Fruit fly (Drosophila melanogaster) whole organism, embryonic: ENCODE measurements around the gene CG4629.
A peak's percentile ranks its signal among the peaks of the same experiment; 100 is the strongest.

Source experiments
- Aef1 ChIP-seq: fragments of 200-800 bp; sonication (Bioruptor generic); IDR thresholded peaks from 3 replicates; pipeline ENCODE4 v1.3.6; 2022; ENCODE audit warnings: missing biosample characterization, missing genetic modification characterization
- Atf-2 ChIP-seq: fragments of 200-800 bp; sonication (Bioruptor generic); optimal IDR thresholded peaks from 2 replicates; lab custom pipeline; 2016; ENCODE audit warnings: missing biosample characterization, missing genetic modification characterization
- Bdp1 ChIP-seq: fragments of 200-800 bp; sonication (Bioruptor generic); optimal IDR thresholded peaks from 3 replicates; lab custom pipeline; 2016; ENCODE audit warnings: missing biosample characterization, missing genetic modification characterization
- CG10147 ChIP-seq: fragments of 200-800 bp; sonication (Bioruptor generic); optimal IDR thresholded peaks from 2 replicates; lab custom pipeline; 2019; ENCODE audit warnings: missing biosample characterization, mild to moderate bottlenecking, missing genetic modification characterization, moderate library complexity
- CG10267 ChIP-seq: fragments of 200-800 bp; sonication (Bioruptor generic); optimal IDR thresholded peaks from 2 replicates; lab custom pipeline; 2018; ENCODE audit warnings: missing biosample characterization, mild to moderate bottlenecking, missing genetic modification characterization, moderate library complexity
- CG10431 ChIP-seq: fragments of 200-800 bp; sonication (Bioruptor generic); optimal IDR thresholded peaks from 3 replicates; lab custom pipeline; 2018; ENCODE audit warnings: missing biosample characterization, mild to moderate bottlenecking, missing genetic modification characterization
- CG10462 ChIP-seq: fragments of 200-800 bp; sonication (Bioruptor generic); optimal IDR thresholded peaks from 2 replicates; lab custom pipeline; 2016; ENCODE audit warnings: missing biosample characterization, missing genetic modification characterization
- CG13424 ChIP-seq: fragments of 200-800 bp; sonication (Bioruptor generic); optimal IDR thresholded peaks from 2 replicates; lab custom pipeline; 2019; ENCODE audit warnings: missing biosample characterization, mild to moderate bottlenecking, missing genetic modification characterization, moderate library complexity
- CG14667 ChIP-seq: fragments of 200-800 bp; sonication (Bioruptor generic); IDR thresholded peaks from 2 replicates; pipeline ENCODE4 v1.3.6; 2022; ENCODE audit warnings: missing biosample characterization, missing genetic modification characterization
- CG14860 ChIP-seq: fragments of 200-800 bp; sonication (Bioruptor generic); IDR thresholded peaks from 3 replicates; pipeline ENCODE4 v1.3.6; 2022; ENCODE audit warnings: missing biosample characterization, missing genetic modification characterization; ENCODE audit not compliant: partially characterized antibody
- CG1602 ChIP-seq: fragments of 200-800 bp; sonication (Bioruptor generic); optimal IDR thresholded peaks from 3 replicates; lab custom pipeline; 2016; ENCODE audit warnings: missing biosample characterization, missing genetic modification characterization
- CG16863 ChIP-seq: fragments of 200-800 bp; sonication (Bioruptor generic); optimal IDR thresholded peaks from 3 replicates; lab custom pipeline; 2016; ENCODE audit warnings: missing biosample characterization, missing genetic modification characterization
- CG2129 ChIP-seq: fragments of 200-800 bp; sonication (Bioruptor generic); IDR thresholded peaks from 2 replicates; pipeline ENCODE4 v1.3.6; 2022; ENCODE audit warnings: missing biosample characterization, missing genetic modification characterization; ENCODE audit not compliant: partially characterized antibody
- CG32767 ChIP-seq: fragments of 200-800 bp; sonication (Bioruptor generic); IDR thresholded peaks from 2 replicates; pipeline ENCODE4 v1.3.6; 2022; ENCODE audit warnings: missing biosample characterization, missing genetic modification characterization
- CG3838 ChIP-seq: fragments of 200-800 bp; sonication (Bioruptor generic); optimal IDR thresholded peaks from 3 replicates; lab custom pipeline; 2016; ENCODE audit warnings: missing biosample characterization, missing genetic modification characterization
- CG6765 ChIP-seq: fragments of 200-800 bp; sonication (Bioruptor generic); optimal IDR thresholded peaks from 3 replicates; lab custom pipeline; 2017; ENCODE audit warnings: missing biosample characterization, mild to moderate bottlenecking, missing genetic modification characterization
- CG7357 ChIP-seq: fragments of 200-800 bp; sonication (Bioruptor generic); IDR thresholded peaks from 3 replicates; pipeline ENCODE4 v1.3.6; 2022; ENCODE audit warnings: missing biosample characterization, missing genetic modification characterization
- CG7928 ChIP-seq: fragments of 200-800 bp; sonication (Bioruptor generic); optimal IDR thresholded peaks from 2 replicates; lab custom pipeline; 2017; ENCODE audit warnings: missing biosample characterization, mild to moderate bottlenecking, missing genetic modification characterization
- CG9215 ChIP-seq: fragments of 200-800 bp; sonication (Bioruptor generic); IDR thresholded peaks from 2 replicates; pipeline ENCODE4 v1.3.6; 2022; ENCODE audit warnings: missing biosample characterization, missing genetic modification characterization
- CG9876 ChIP-seq: fragments of 200-800 bp; sonication (Bioruptor generic); optimal IDR thresholded peaks from 2 replicates; lab custom pipeline; 2016; ENCODE audit warnings: missing biosample characterization, missing genetic modification characterization
- Camta ChIP-seq: fragments of 200-800 bp; sonication (Bioruptor generic); optimal IDR thresholded peaks from 2 replicates; lab custom pipeline; 2016; ENCODE audit warnings: missing biosample characterization, missing genetic modification characterization
- CrebB ChIP-seq: fragments of 200-800 bp; sonication (Bioruptor generic); optimal IDR thresholded peaks from 3 replicates; lab custom pipeline; 2018; ENCODE audit warnings: missing biosample characterization, mild to moderate bottlenecking, missing genetic modification characterization
- D19B ChIP-seq: fragments of 200-800 bp; sonication (Bioruptor generic); optimal IDR thresholded peaks from 2 replicates; lab custom pipeline; 2017; ENCODE audit warnings: missing biosample characterization, mild to moderate bottlenecking, missing genetic modification characterization
- Deaf1 ChIP-seq: fragments of 200-800 bp; optimal IDR thresholded peaks from 3 replicates; lab custom pipeline; 2019; ENCODE audit warnings: missing biosample characterization, mild to moderate bottlenecking, missing genetic modification characterization, moderate library complexity
- Fer1 ChIP-seq: fragments of 200-800 bp; sonication (Bioruptor generic); optimal IDR thresholded peaks from 2 replicates; lab custom pipeline; 2017; ENCODE audit warnings: missing biosample characterization, mild to moderate bottlenecking, missing genetic modification characterization
- Lim3 ChIP-seq: fragments of 200-800 bp; sonication (Bioruptor generic); IDR thresholded peaks from 2 replicates; pipeline ENCODE4 v1.3.6; 2022; ENCODE audit warnings: missing biosample characterization, missing genetic modification characterization
- MTF-1 ChIP-seq: fragments of 200-800 bp; sonication (Bioruptor generic); optimal IDR thresholded peaks from 2 replicates; lab custom pipeline; 2018; ENCODE audit warnings: missing biosample characterization, mild to moderate bottlenecking, missing genetic modification characterization, borderline replicate concordance
- NfI ChIP-seq: fragments of 200-800 bp; sonication (Bioruptor generic); optimal IDR thresholded peaks from 3 replicates; lab custom pipeline; 2018; ENCODE audit warnings: missing biosample characterization, mild to moderate bottlenecking, missing genetic modification characterization, moderate library complexity
- abd-A ChIP-seq: fragments of 200-800 bp; sonication (Bioruptor generic); optimal IDR thresholded peaks from 3 replicates; lab custom pipeline; 2019; ENCODE audit warnings: missing biosample characterization, mild to moderate bottlenecking, missing genetic modification characterization, moderate library complexity
- ato ChIP-seq: fragments of 200-800 bp; sonication (Bioruptor generic); IDR thresholded peaks from 2 replicates; pipeline ENCODE4 v1.3.6; 2022; ENCODE audit warnings: missing biosample characterization, missing genetic modification characterization; ENCODE audit not compliant: partially characterized antibody
- caup ChIP-seq: fragments of 200-800 bp; sonication (Bioruptor generic); optimal IDR thresholded peaks from 3 replicates; lab custom pipeline; 2017; ENCODE audit warnings: missing biosample characterization, mild to moderate bottlenecking, missing genetic modification characterization, moderate library complexity; ENCODE audit not compliant: severe bottlenecking
- chm ChIP-seq: fragments of 200-800 bp; sonication (Bioruptor generic); IDR thresholded peaks from 2 replicates; pipeline ENCODE4 v1.3.6; 2022; ENCODE audit warnings: missing biosample characterization, missing genetic modification characterization
- cwo ChIP-seq: fragments of 200-800 bp; sonication (Bioruptor generic); optimal IDR thresholded peaks from 3 replicates; lab custom pipeline; 2017; ENCODE audit warnings: missing biosample characterization, missing genetic modification characterization, mild to moderate bottlenecking, moderate library complexity, missing genetic modification reagents
- exex ChIP-seq: fragments of 200-800 bp; sonication (Bioruptor generic); optimal IDR thresholded peaks from 4 replicates; lab custom pipeline; 2018; ENCODE audit warnings: missing biosample characterization, mild to moderate bottlenecking, missing genetic modification characterization, moderate library complexity
- gem ChIP-seq: fragments of 200-800 bp; sonication (Bioruptor generic); optimal IDR thresholded peaks from 2 replicates; lab custom pipeline; 2019; ENCODE audit warnings: missing biosample characterization, mild to moderate bottlenecking, missing genetic modification characterization, moderate library complexity
- hb ChIP-seq: fragments of 200-800 bp; sonication (Bioruptor generic); IDR thresholded peaks from 3 replicates; pipeline ENCODE4 v1.3.6; 2022; ENCODE audit warnings: missing biosample characterization, missing genetic modification characterization; ENCODE audit not compliant: partially characterized antibody
- kni ChIP-seq: fragments of 200-800 bp; sonication (Bioruptor generic); optimal IDR thresholded peaks from 3 replicates; lab custom pipeline; 2017; ENCODE audit warnings: mild to moderate bottlenecking, missing biosample characterization, missing genetic modification reagents, missing genetic modification characterization
- lov ChIP-seq, 2 experiments: fragments of 200-800 bp in 1 of 2; fragments of >200 bp in 1 of 2; sonication (Bioruptor generic) in 1 of 2; IDR thresholded peaks in 1 of 2; optimal IDR thresholded peaks in 1 of 2; 2 replicates in 1 of 2; 3 replicates in 1 of 2; pipeline versions ENCODE4 v1.3.6 to Lab custom; 2017 to 2022; ENCODE audit warnings: missing biosample characterization in 1 of 2, missing genetic modification characterization in 1 of 2
- mirr ChIP-seq: fragments of 200-800 bp; sonication (Bioruptor generic); optimal IDR thresholded peaks from 3 replicates; lab custom pipeline; 2018; ENCODE audit warnings: missing biosample characterization, mild to moderate bottlenecking, missing genetic modification characterization
- nmo ChIP-seq: fragments of 200-800 bp; sonication (Bioruptor generic); optimal IDR thresholded peaks from 2 replicates; lab custom pipeline; 2018; ENCODE audit warnings: missing biosample characterization, mild to moderate bottlenecking, missing genetic modification characterization, moderate library complexity
- otp ChIP-seq: fragments of 200-800 bp; sonication (Bioruptor generic); IDR thresholded peaks from 3 replicates; pipeline ENCODE4, ENCODE4 v1.3.6; 2022; ENCODE audit warnings: missing biosample characterization, missing genetic modification characterization
- pan ChIP-seq, 4 experiments: fragments of >200 bp in 3 of 4; fragments of 200-800 bp in 1 of 4; sonication (Bioruptor generic) in 1 of 4; optimal IDR thresholded peaks in 3 of 4; IDR thresholded peaks in 1 of 4; 2 replicates each; pipeline versions ENCODE4 v1.3.6 to Lab custom; 2017 to 2022; ENCODE audit warnings: missing biosample characterization in 2 of 4, missing genetic modification characterization in 2 of 4, mixed read lengths in 1 of 4
- pb ChIP-seq: fragments of 200-800 bp; sonication (Bioruptor generic); optimal IDR thresholded peaks from 3 replicates; lab custom pipeline; 2016; ENCODE audit warnings: missing biosample characterization, missing genetic modification characterization
- sens ChIP-seq: fragments of 200-800 bp; sonication (Bioruptor generic); peaks from one replicate; lab custom pipeline; 2016; ENCODE audit warnings: missing biosample characterization, missing genetic modification characterization
- slou ChIP-seq: fragments of 200-800 bp; sonication (Bioruptor generic); optimal IDR thresholded peaks from 3 replicates; lab custom pipeline; 2016; ENCODE audit warnings: missing biosample characterization, missing genetic modification characterization
- tin ChIP-seq: fragments of 200-800 bp; sonication (Bioruptor generic); optimal IDR thresholded peaks from 3 replicates; lab custom pipeline; 2016; ENCODE audit warnings: missing biosample characterization, missing genetic modification characterization
- wor ChIP-seq: fragments of 200-800 bp; sonication (Bioruptor generic); IDR thresholded peaks from 2 replicates; pipeline ENCODE4 v1.3.6; 2022; ENCODE audit warnings: missing biosample characterization, missing genetic modification characterization
- zf30C ChIP-seq: fragments of 200-800 bp; sonication (Bioruptor generic); optimal IDR thresholded peaks from 3 replicates; lab custom pipeline; 2018; ENCODE audit warnings: missing biosample characterization, mild to moderate bottlenecking, missing genetic modification characterization
- zfh2 ChIP-seq: fragments of 200-800 bp; sonication (Bioruptor generic); optimal IDR thresholded peaks from 2 replicates; lab custom pipeline; 2016; ENCODE audit warnings: missing biosample characterization, missing genetic modification characterization

Gene CG4629

dm6 chr2L:1077053-1077452, 25.3 kb downstream of the CG4629 start (continued):
- TF ChIP-seq cwo (GFP tag; lab: Kevin White, UChicago) (peak; percentile 27), D19B (no peak), Atf-2 (GFP tag; lab: Kevin White, UChicago) (no peak), chm (GFP tag; lab: Robert Waterston, UW) (peak; percentile 36; the same call in 1 of the 2 replicates), mirr (GFP tag; lab: Kevin White, UChicago) (peak; percentile 23), CG7357 (no peak), CG3838 (GFP tag; lab: Kevin White, UChicago) (no peak), CrebB (no peak), CG6765 (no peak), CG1602 (GFP tag; lab: Kevin White, UChicago) (no peak), gem (tag; lab: Kevin White, UChicago) (no peak), zf30C (GFP tag; lab: Kevin White, UChicago) (peak; percentile 61), CG10267 (no peak), CG7928 (no peak), caup (peak; percentile 31), hb (GFP tag; lab: Robert Waterston, UW) (no peak), abd-A (tag; lab: Kevin White, UChicago) (peak; percentile 6), exex (tag; lab: Kevin White, UChicago) (no peak), CG14860 (GFP tag; lab: Robert Waterston, UW) (no peak), CG32767 (GFP tag; lab: Robert Waterston, UW) (no peak)

- peak; percentile 88 for TF ChIP-seq Bdp1 (GFP tag; lab: Kevin White, UChicago)
- TF ChIP-seq Camta (GFP tag; lab: Kevin White, UChicago): peak; percentile 93
- peak; percentile 89 for TF ChIP-seq CG9876 (GFP tag; lab: Kevin White, UChicago)
- peak; percentile 71 for TF ChIP-seq CG9215 (GFP tag; lab: Robert Waterston, UW)
- peak; percentile 91 for TF ChIP-seq wor (GFP tag; lab: Robert Waterston, UW)
- peak; percentile 85 for TF ChIP-seq NfI (GFP tag; lab: Kevin White, UChicago)
- TF ChIP-seq CG2129: no peak
- TF ChIP-seq otp (GFP tag; lab: Robert Waterston, UW): peak; percentile 98
- peak; percentile 78 for TF ChIP-seq CG3838 (GFP tag; lab: Kevin White, UChicago)
- peak; percentile 70 for TF ChIP-seq kni (GFP tag; lab: Kevin White, UChicago)
- peak; percentile 71 for TF ChIP-seq slou
- TF ChIP-seq Deaf1 (tag; lab: Kevin White, UChicago): peak; percentile 32
- peak; percentile 68 for TF ChIP-seq CG10147 (GFP tag; lab: Kevin White, UChicago)
- peak; percentile 46 for TF ChIP-seq CG10431 (GFP tag; lab: Kevin White, UChicago)
- TF ChIP-seq sens (GFP tag; lab: Kevin White, UChicago): peak; percentile 100
- peak; percentile 94 for TF ChIP-seq nmo (GFP tag; lab: Kevin White, UChicago)
- TF ChIP-seq abd-A (tag; lab: Kevin White, UChicago): peak; percentile 14
- no peak for TF ChIP-seq lov (optimal IDR thresholded peaks at IDR 0.05; lab: Kevin White, UChicago)
- TF ChIP-seq lov (GFP tag; IDR thresholded peaks at IDR 0.05; lab: Robert Waterston, UW): peak; percentile 96
- TF ChIP-seq Fer1: peak; percentile 64
- peak; percentile 84 for TF ChIP-seq CrebB
- peak; percentile 87 for TF ChIP-seq Lim3 (GFP tag; lab: Robert Waterston, UW)
- peak; percentile 93 for TF ChIP-seq CG14667 (GFP tag; lab: Robert Waterston, UW)
- peak; percentile 89 for TF ChIP-seq Aef1 (GFP tag; lab: Robert Waterston, UW)
- TF ChIP-seq CG16863 (GFP tag; lab: Kevin White, UChicago): peak; percentile 92
- peak; percentile 92 for TF ChIP-seq pb (GFP tag; lab: Kevin White, UChicago)
- peak; percentile 82 for TF ChIP-seq MTF-1
- TF ChIP-seq pan (optimal IDR thresholded peaks at IDR 0.05; lab: Kevin White, UChicago): peak in 1 of 2 experiments; percentile 81
- TF ChIP-seq pan (GFP tag; optimal IDR thresholded peaks at IDR 0.05 in 1 of 2, IDR thresholded peaks at IDR 0.05 in 1 of 2): peak; percentile 61 to 93
- TF ChIP-seq CG10462 (GFP tag; lab: Kevin White, UChicago): peak; percentile 89
- no peak for TF ChIP-seq ato
- TF ChIP-seq zfh2 (GFP tag; lab: Kevin White, UChicago): peak; percentile 40
- peak; percentile 87 for TF ChIP-seq CG13424
- peak; percentile 96 for TF ChIP-seq tin
These were observed 26.6 kb downstream of the CG4629 start for dm6 chr2L:1075753-1076152.
